Fruit fly (Drosophila melanogaster) whole organism, embryonic: ENCODE measurements around the gene tho2.

Source experiments
- Atf3 ChIP-seq: fragments of 200-800 bp; sonication (Bioruptor generic); optimal IDR thresholded peaks from 3 replicates; lab custom pipeline; 2016; ENCODE audit warnings: missing biosample characterization, missing genetic modification characterization
- CG10274 ChIP-seq: fragments of 200-800 bp; sonication (Bioruptor generic); optimal IDR thresholded peaks from 3 replicates; lab custom pipeline; 2017; ENCODE audit warnings: missing biosample characterization, mild to moderate bottlenecking, missing genetic modification characterization
- CG10366 ChIP-seq: fragments of 200-800 bp; sonication (Bioruptor generic); IDR thresholded peaks from 2 replicates; pipeline ENCODE4 v1.3.6; 2022; ENCODE audit warnings: missing biosample characterization, missing genetic modification characterization
- CG12219 ChIP-seq: fragments of 200-800 bp; sonication (Bioruptor generic); optimal IDR thresholded peaks from 3 replicates; lab custom pipeline; 2018; ENCODE audit warnings: missing biosample characterization, mild to moderate bottlenecking, missing genetic modification characterization
- CG12236 ChIP-seq: fragments of 200-800 bp; sonication (Bioruptor generic); optimal IDR thresholded peaks from 2 replicates; lab custom pipeline; 2016; ENCODE audit warnings: missing biosample characterization, missing genetic modification characterization
- CG13424 ChIP-seq: fragments of 200-800 bp; sonication (Bioruptor generic); optimal IDR thresholded peaks from 2 replicates; lab custom pipeline; 2019; ENCODE audit warnings: missing biosample characterization, mild to moderate bottlenecking, missing genetic modification characterization, moderate library complexity
- CG15514 ChIP-seq: fragments of 200-800 bp; sonication (Bioruptor generic); optimal IDR thresholded peaks from 3 replicates; lab custom pipeline; 2017; ENCODE audit warnings: missing biosample characterization, missing genetic modification characterization, mild to moderate bottlenecking, moderate library complexity, missing genetic modification reagents
- CG18764 ChIP-seq: fragments of 200-800 bp; sonication (Bioruptor generic); optimal IDR thresholded peaks from 3 replicates; lab custom pipeline; 2016; ENCODE audit warnings: missing biosample characterization, missing genetic modification characterization
- CG2678 ChIP-seq: fragments of 200-800 bp; sonication (Bioruptor generic); optimal IDR thresholded peaks from 3 replicates; lab custom pipeline; 2019; ENCODE audit warnings: missing biosample characterization, mild to moderate bottlenecking, missing genetic modification characterization, moderate library complexity
- CG2712 ChIP-seq: fragments of 200-800 bp; optimal IDR thresholded peaks from 3 replicates; lab custom pipeline; 2019; ENCODE audit warnings: missing biosample characterization, mild to moderate bottlenecking, missing genetic modification characterization, moderate library complexity
- CG3281 ChIP-seq: fragments of 200-800 bp; sonication (Bioruptor generic); optimal IDR thresholded peaks from 3 replicates; lab custom pipeline; 2017; ENCODE audit warnings: missing biosample characterization, mild to moderate bottlenecking, missing genetic modification characterization
- CG5245 ChIP-seq: fragments of 200-800 bp; sonication (Bioruptor generic); optimal IDR thresholded peaks from 3 replicates; lab custom pipeline; 2016; ENCODE audit warnings: missing biosample characterization, missing genetic modification characterization
- CG5953 ChIP-seq: fragments of 200-800 bp; sonication (Bioruptor generic); IDR thresholded peaks from 2 replicates; pipeline ENCODE4 v1.3.6; 2022; ENCODE audit warnings: missing biosample characterization, missing genetic modification characterization
- CG7839 ChIP-seq: fragments of 200-800 bp; sonication (Bioruptor generic); optimal IDR thresholded peaks from 3 replicates; lab custom pipeline; 2018; ENCODE audit warnings: missing biosample characterization, mild to moderate bottlenecking, missing genetic modification characterization, moderate library complexity
- CG8944 ChIP-seq: fragments of 200-800 bp; sonication (Bioruptor generic); optimal IDR thresholded peaks from 3 replicates; lab custom pipeline; 2016; ENCODE audit warnings: missing biosample characterization, missing genetic modification characterization
- CHES-1-like ChIP-seq: fragments of 200-800 bp; sonication (Bioruptor generic); optimal IDR thresholded peaks from 2 replicates; lab custom pipeline; 2016; ENCODE audit warnings: missing biosample characterization, missing genetic modification characterization
- CrebB ChIP-seq: fragments of 200-800 bp; sonication (Bioruptor generic); optimal IDR thresholded peaks from 3 replicates; lab custom pipeline; 2018; ENCODE audit warnings: missing biosample characterization, mild to moderate bottlenecking, missing genetic modification characterization
- D19A ChIP-seq: fragments of 200-800 bp; optimal IDR thresholded peaks from 3 replicates; lab custom pipeline; 2019; ENCODE audit warnings: missing biosample characterization, mild to moderate bottlenecking, missing genetic modification characterization, moderate library complexity
- Dbx ChIP-seq: fragments of 200-800 bp; sonication (Bioruptor generic); IDR thresholded peaks from 3 replicates; pipeline ENCODE4 v1.3.6; 2022; ENCODE audit warnings: missing biosample characterization, missing genetic modification characterization
- HLH3B ChIP-seq: fragments of 200-800 bp; sonication (Bioruptor generic); IDR thresholded peaks from 2 replicates; pipeline ENCODE4 v1.3.6; 2022; ENCODE audit warnings: missing biosample characterization, missing genetic modification characterization
- Med ChIP-seq: fragments of 200-800 bp; sonication (Bioruptor generic); peaks from one replicate; lab custom pipeline; 2016; ENCODE audit warnings: missing biosample characterization, missing genetic modification characterization, mild to moderate bottlenecking, inconsistent platforms, moderate library complexity
- NC2α ChIP-seq: fragments of 200-800 bp; sonication (Bioruptor generic); optimal IDR thresholded peaks from 2 replicates; lab custom pipeline; 2016; ENCODE audit warnings: missing biosample characterization, missing genetic modification characterization
- NC2β ChIP-seq: fragments of 200-800 bp; sonication (Bioruptor generic); optimal IDR thresholded peaks from 2 replicates; lab custom pipeline; 2016; ENCODE audit warnings: missing biosample characterization, missing genetic modification characterization
- Neu2 ChIP-seq: fragments of 200-800 bp; sonication (Bioruptor generic); optimal IDR thresholded peaks from 3 replicates; lab custom pipeline; 2016; ENCODE audit warnings: missing biosample characterization, missing genetic modification characterization, borderline replicate concordance
- Stat92E ChIP-seq, 3 experiments: fragments of >200 bp in 2 of 3; fragments of 200-800 bp in 1 of 3; sonication (Bioruptor generic) in 1 of 3; optimal IDR thresholded peaks; 2 replicates each; lab custom pipeline; 2017 to 2019; ENCODE audit warnings: missing biosample characterization in 3 of 3, missing genetic modification characterization in 3 of 3, mild to moderate bottlenecking in 1 of 3, moderate library complexity in 1 of 3
- TFAM ChIP-seq: fragments of 200-800 bp; sonication (Bioruptor generic); optimal IDR thresholded peaks from 2 replicates; lab custom pipeline; 2017; ENCODE audit warnings: missing biosample characterization, missing genetic modification characterization, inconsistent platforms
- Tbp ChIP-seq: fragments of >200 bp; optimal IDR thresholded peaks from 2 replicates; lab custom pipeline; 2018; ENCODE audit warnings: missing biosample characterization, missing genetic modification characterization
- Vsx1 ChIP-seq: fragments of 200-800 bp; sonication (Bioruptor generic); optimal IDR thresholded peaks from 2 replicates; lab custom pipeline; 2017; ENCODE audit warnings: missing biosample characterization, mild to moderate bottlenecking, missing genetic modification characterization, missing genetic modification reagents
- ara ChIP-seq: fragments of 200-800 bp; sonication (Bioruptor generic); IDR thresholded peaks from 2 replicates; pipeline ENCODE4 v1.3.6; 2022; ENCODE audit warnings: missing biosample characterization, missing genetic modification characterization
- bbx ChIP-seq: fragments of 200-800 bp; sonication (Bioruptor generic); IDR thresholded peaks from 2 replicates; pipeline ENCODE4 v1.3.6; 2022; ENCODE audit warnings: missing biosample characterization, missing genetic modification characterization; ENCODE audit not compliant: partially characterized antibody
- bigmax ChIP-seq: fragments of 200-800 bp; sonication (Bioruptor generic); optimal IDR thresholded peaks from 2 replicates; lab custom pipeline; 2018; ENCODE audit warnings: missing biosample characterization, mild to moderate bottlenecking, missing genetic modification characterization
- caup ChIP-seq: fragments of 200-800 bp; sonication (Bioruptor generic); optimal IDR thresholded peaks from 3 replicates; lab custom pipeline; 2017; ENCODE audit warnings: missing biosample characterization, mild to moderate bottlenecking, missing genetic modification characterization, moderate library complexity; ENCODE audit not compliant: severe bottlenecking
- emc ChIP-seq: fragments of 200-800 bp; sonication (Bioruptor generic); optimal IDR thresholded peaks from 2 replicates; lab custom pipeline; 2016; ENCODE audit warnings: missing biosample characterization, missing genetic modification characterization
- eve ChIP-seq, 2 experiments: fragments of >200 bp; optimal IDR thresholded peaks; 2 replicates each; lab custom pipeline; 2017; ENCODE audit warnings: missing biosample characterization in 2 of 2, missing genetic modification characterization in 2 of 2
- fu2 ChIP-seq: fragments of 200-800 bp; sonication (Bioruptor generic); optimal IDR thresholded peaks from 2 replicates; lab custom pipeline; 2016; ENCODE audit warnings: missing biosample characterization, missing genetic modification characterization
- gcm ChIP-seq: fragments of 200-800 bp; sonication (Bioruptor generic); optimal IDR thresholded peaks from 2 replicates; lab custom pipeline; 2019; ENCODE audit warnings: missing biosample characterization, mild to moderate bottlenecking, missing genetic modification characterization, moderate library complexity
- grau ChIP-seq: fragments of 200-800 bp; optimal IDR thresholded peaks from 3 replicates; lab custom pipeline; 2019; ENCODE audit warnings: missing biosample characterization, mild to moderate bottlenecking, missing genetic modification characterization, moderate library complexity
- hkb ChIP-seq, 2 experiments: fragments of 200-800 bp in 1 of 2; fragments of >200 bp in 1 of 2; sonication (Bioruptor generic) in 1 of 2; IDR thresholded peaks in 1 of 2; optimal IDR thresholded peaks in 1 of 2; 2 replicates each; pipeline versions ENCODE4 v1.3.6 to Lab custom; 2017 to 2022; ENCODE audit warnings: missing biosample characterization in 1 of 2, missing genetic modification characterization in 1 of 2
- jigr1 ChIP-seq: fragments of 200-800 bp; sonication (Bioruptor generic); IDR thresholded peaks from 3 replicates; pipeline ENCODE4 v1.3.6; 2022; ENCODE audit warnings: missing biosample characterization, missing genetic modification characterization
- pnt ChIP-seq: fragments of 200-800 bp; sonication (Bioruptor generic); optimal IDR thresholded peaks from 3 replicates; lab custom pipeline; 2016; ENCODE audit warnings: missing biosample characterization, missing genetic modification characterization
- pros ChIP-seq: fragments of 200-800 bp; sonication (Bioruptor generic); optimal IDR thresholded peaks from 3 replicates; lab custom pipeline; 2019; ENCODE audit warnings: missing biosample characterization, mild to moderate bottlenecking, missing genetic modification characterization, moderate library complexity
- psq ChIP-seq: fragments of 200-800 bp; sonication (Bioruptor generic); optimal IDR thresholded peaks from 2 replicates; lab custom pipeline; 2017; ENCODE audit warnings: missing biosample characterization, missing genetic modification characterization
- repo ChIP-seq: fragments of 200-800 bp; sonication (Bioruptor generic); optimal IDR thresholded peaks from 2 replicates; lab custom pipeline; 2016; ENCODE audit warnings: missing biosample characterization, missing genetic modification characterization
- sd ChIP-seq: fragments of 200-800 bp; sonication (Bioruptor generic); optimal IDR thresholded peaks from 3 replicates; lab custom pipeline; 2018; ENCODE audit warnings: missing biosample characterization, mild to moderate bottlenecking, missing genetic modification characterization, moderate library complexity
- slou ChIP-seq: fragments of 200-800 bp; sonication (Bioruptor generic); optimal IDR thresholded peaks from 3 replicates; lab custom pipeline; 2016; ENCODE audit warnings: missing biosample characterization, missing genetic modification characterization
- sna ChIP-seq: fragments of 200-800 bp; sonication (Bioruptor generic); IDR thresholded peaks from 2 replicates; pipeline ENCODE4 v1.3.6; 2022; ENCODE audit warnings: missing biosample characterization, missing genetic modification characterization; ENCODE audit not compliant: partially characterized antibody
- sqz ChIP-seq: fragments of 200-800 bp; sonication (Bioruptor generic); optimal IDR thresholded peaks from 3 replicates; lab custom pipeline; 2018; ENCODE audit warnings: missing biosample characterization, mild to moderate bottlenecking, missing genetic modification characterization
- stc ChIP-seq: fragments of 200-800 bp; sonication (Bioruptor generic); IDR thresholded peaks from 2 replicates; pipeline ENCODE4 v1.3.6; 2022; ENCODE audit warnings: missing biosample characterization, missing genetic modification characterization
- tna ChIP-seq: fragments of 200-800 bp; sonication (Bioruptor generic); IDR thresholded peaks from 2 replicates; pipeline ENCODE4 v1.3.6; 2022; ENCODE audit warnings: missing biosample characterization, missing genetic modification characterization; ENCODE audit not compliant: partially characterized antibody
- unpg ChIP-seq: fragments of 200-800 bp; sonication (Bioruptor generic); optimal IDR thresholded peaks from 3 replicates; lab custom pipeline; 2018; ENCODE audit warnings: missing biosample characterization, mild to moderate bottlenecking, missing genetic modification characterization, moderate library complexity

tho2 gene

DNA sequence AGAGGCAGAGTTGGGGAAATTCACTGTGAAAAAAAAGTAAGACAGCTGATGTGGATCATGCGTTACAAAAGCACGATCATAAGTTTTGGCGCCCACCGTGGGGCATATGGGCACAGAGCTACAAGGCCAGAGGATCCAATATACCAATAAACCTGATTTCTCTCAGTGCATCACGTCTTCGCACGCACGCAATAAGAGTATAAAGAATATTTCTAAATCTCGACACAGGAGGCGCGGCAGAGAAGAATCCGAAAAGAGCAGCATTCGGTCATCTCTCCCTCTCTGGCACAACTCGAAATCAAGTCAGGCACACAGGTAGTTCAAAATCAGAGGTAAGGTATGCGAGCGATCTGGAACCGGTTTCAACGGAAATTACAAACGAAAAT lies 18.6 kb upstream of the tho2 start (continued):
- TF ChIP-seq bigmax (GFP tag; lab: Kevin White, UChicago) (no peak), HLH3B (GFP tag; lab: Robert Waterston, UW) (peak; percentile 91), Med (peak; percentile 98), Neu2 (GFP tag; lab: Kevin White, UChicago) (peak; percentile 84), CG5245 (GFP tag; lab: Kevin White, UChicago) (peak; percentile 79), fu2 (GFP tag; lab: Kevin White, UChicago) (peak; percentile 84), NC2α (GFP tag; lab: Kevin White, UChicago) (peak; percentile 93), hkb (optimal IDR thresholded peaks at IDR 0.05; lab: Kevin White, UChicago) (no peak), hkb (GFP tag; IDR thresholded peaks at IDR 0.05; lab: Robert Waterston, UW) (peak; percentile 91), emc (peak; percentile 75), NC2β (GFP tag; lab: Kevin White, UChicago) (peak; percentile 83), CG2712 (tag; lab: Kevin White, UChicago) (peak; percentile 95), unpg (peak; percentile 89), sd (tag; lab: Kevin White, UChicago) (peak; percentile 35), CG8944 (GFP tag; lab: Kevin White, UChicago) (peak; percentile 90), tna (GFP tag; lab: Robert Waterston, UW) (no peak), gcm (GFP tag; lab: Kevin White, UChicago) (peak; percentile 82), CG18764 (GFP tag; lab: Kevin White, UChicago) (peak; percentile 78), psq (peak; percentile 68), pnt (peak; percentile 92), sna (GFP tag; lab: Robert Waterston, UW) (no peak), ara (peak; percentile 97), CG15514 (GFP tag; lab: Kevin White, UChicago) (peak; percentile 52), Atf3 (GFP tag; lab: Kevin White, UChicago) (peak; percentile 94), caup (GFP tag; lab: Kevin White, UChicago) (peak; percentile 77), CG2678 (tag; lab: Kevin White, UChicago) (peak; percentile 86), grau (tag; lab: Kevin White, UChicago) (peak; percentile 82), sqz (GFP tag; lab: Kevin White, UChicago) (peak; percentile 79), pros (GFP tag; lab: Kevin White, UChicago) (peak; percentile 63), jigr1 (GFP tag; lab: Robert Waterston, UW) (peak; percentile 77; the same call in 2 of the 3 replicates), CHES-1-like (GFP tag; lab: Kevin White, UChicago) (peak; percentile 96), CG13424 (tag; lab: Kevin White, UChicago) (peak; percentile 82), Tbp (GFP tag; lab: Kevin White, UChicago) (no peak), stc (GFP tag; lab: Robert Waterston, UW) (peak; percentile 85), bbx (no peak), D19A (tag; lab: Kevin White, UChicago) (peak; percentile 86), CG3281 (peak; percentile 62), CG10366 (GFP tag; lab: Robert Waterston, UW) (peak; percentile 89), Dbx (peak; percentile 80), Stat92E (GFP tag; optimal IDR thresholded peaks at IDR 0.05; lab: Kevin White, UChicago) (peak in 1 of 3 experiments; percentile 81), CG10274 (peak; percentile 78), Vsx1 (GFP tag; lab: Kevin White, UChicago) (peak; percentile 73), CrebB (tag; lab: Kevin White, UChicago) (peak; percentile 72), CG12236 (GFP tag; lab: Kevin White, UChicago) (peak; percentile 79), eve (GFP tag; optimal IDR thresholded peaks at IDR 0.05; lab: Kevin White, UChicago) (peak in 1 of 2 experiments; percentile 12), TFAM (GFP tag; lab: Kevin White, UChicago) (peak; percentile 60), repo (GFP tag; lab: Kevin White, UChicago) (peak; percentile 74), CG12219 (GFP tag; lab: Kevin White, UChicago) (peak; percentile 80), CG7839 (tag; lab: Kevin White, UChicago) (peak; percentile 92), slou (GFP tag; lab: Kevin White, UChicago) (peak; percentile 48), CG5953 (peak; percentile 87)
